Worm (Caenorhabditis elegans) whole organism, young adult: ENCODE results near the gene F46C5.2.

ENCODE experiments used
- C17E4.6 ChIP-seq: fragments of 200-800 bp; sonication (Bioruptor generic); IDR thresholded peaks from 2 replicates; pipeline ENCODE4 v1.3.6; 2022; ENCODE audit warnings: missing genetic modification reagents, missing genetic modification characterization, missing compliant biosample characterization
- F33H1.4 ChIP-seq: fragments of 200-800 bp; sonication (Bioruptor generic); IDR thresholded peaks from 2 replicates; pipeline ENCODE4 v1.3.6; 2022; ENCODE audit warnings: missing genetic modification reagents, missing genetic modification characterization, missing compliant biosample characterization
- F37B4.10 ChIP-seq: fragments of 200-800 bp; sonication (Bioruptor generic); IDR thresholded peaks from 2 replicates; pipeline ENCODE4 v1.3.6; 2022; ENCODE audit warnings: missing genetic modification characterization, missing compliant biosample characterization
- F49E8.2 ChIP-seq: sonication (generic microtip); optimal IDR thresholded peaks from 3 replicates; lab custom pipeline; 2017; ENCODE audit warnings: missing genetic modification characterization, mild to moderate bottlenecking, missing compliant biosample characterization, antibody characterized with exemption, moderate library complexity; ENCODE audit not compliant: insufficient read depth
- ZK185.1 ChIP-seq: sonication (generic microtip); optimal IDR thresholded peaks from 2 replicates; lab custom pipeline; 2016; ENCODE audit warnings: mild to moderate bottlenecking, missing genetic modification characterization, missing compliant biosample characterization; ENCODE audit not compliant: poor library complexity, severe bottlenecking
- akir-1 ChIP-seq: fragments of 200-800 bp; sonication (Bioruptor generic); optimal IDR thresholded peaks from 2 replicates; lab custom pipeline; 2018; ENCODE audit warnings: mild to moderate bottlenecking, missing genetic modification characterization, moderate library complexity, missing compliant biosample characterization
- athp-1 ChIP-seq: sonication (generic microtip); optimal IDR thresholded peaks from 2 replicates; lab custom pipeline; 2017; ENCODE audit warnings: mild to moderate bottlenecking, missing genetic modification characterization, missing compliant biosample characterization
- cebp-1 ChIP-seq, 2 experiments: fragments of 200-800 bp in 1 of 2; sonication (Bioruptor generic) in 1 of 2; sonication (generic microtip) in 1 of 2; IDR thresholded peaks in 1 of 2; optimal IDR thresholded peaks in 1 of 2; 2 replicates each; pipeline versions ENCODE4 v1.3.6 to Lab custom; 2017 to 2022; ENCODE audit warnings: missing compliant biosample characterization in 2 of 2, missing genetic modification characterization in 2 of 2, mild to moderate bottlenecking in 1 of 2, missing genetic modification reagents in 1 of 2, moderate library complexity in 1 of 2
- ceh-58 ChIP-seq: fragments of 200-800 bp; sonication (Bioruptor generic); IDR thresholded peaks from 2 replicates; pipeline ENCODE4 v1.3.6; 2022; ENCODE audit warnings: missing genetic modification characterization, missing compliant biosample characterization
- dpff-1 ChIP-seq: sonication (generic microtip); optimal IDR thresholded peaks from 2 replicates; lab custom pipeline; 2017; ENCODE audit warnings: mild to moderate bottlenecking, missing genetic modification characterization, missing compliant biosample characterization
- dpl-1 ChIP-seq: fragments of 150-350 bp; optimal IDR thresholded peaks from 2 replicates; lab custom pipeline; 2014; ENCODE audit warnings: missing biosample characterization, missing genetic modification reagents, missing genetic modification characterization
- ekl-4 ChIP-seq: fragments of 200-800 bp; sonication (Bioruptor generic); IDR thresholded peaks from 2 replicates; pipeline ENCODE4 v1.3.6; 2022; ENCODE audit warnings: missing genetic modification reagents, missing genetic modification characterization, missing compliant biosample characterization
- gei-17 ChIP-seq: fragments of 200-800 bp; sonication (Bioruptor generic); optimal IDR thresholded peaks from 2 replicates; lab custom pipeline; 2018; ENCODE audit warnings: mild to moderate bottlenecking, missing genetic modification characterization, missing compliant biosample characterization
- hrde-1 ChIP-seq: sonication (generic microtip); optimal IDR thresholded peaks from 2 replicates; lab custom pipeline; 2016; ENCODE audit warnings: missing genetic modification characterization, mild to moderate bottlenecking, missing compliant biosample characterization, moderate library complexity, missing genotype, missing genetic modification reagents, borderline replicate concordance
- let-526 ChIP-seq: fragments of 200-800 bp; sonication (Bioruptor generic); IDR thresholded peaks from 2 replicates; pipeline ENCODE4 v1.3.6; 2022; ENCODE audit warnings: missing genetic modification reagents, missing genetic modification characterization, missing compliant biosample characterization
- lir-1 ChIP-seq: fragments of 200-800 bp; sonication (Bioruptor generic); conservative IDR thresholded peaks from 2 replicates; pipeline ENCODE4 v1.3.6; 2022; ENCODE audit warnings: missing genetic modification reagents, missing genetic modification characterization, missing compliant biosample characterization
- lsl-1 ChIP-seq: fragments of 200-800 bp; sonication (Bioruptor generic); optimal IDR thresholded peaks from 2 replicates; lab custom pipeline; 2018; ENCODE audit warnings: mild to moderate bottlenecking, missing genetic modification characterization, moderate library complexity, missing compliant biosample characterization
- madf-10 ChIP-seq: sonication (generic microtip); optimal IDR thresholded peaks from 2 replicates; lab custom pipeline; 2016; ENCODE audit warnings: mild to moderate bottlenecking, missing genetic modification characterization, missing compliant biosample characterization
- madf-3 ChIP-seq: fragments of 200-800 bp; sonication (Bioruptor generic); IDR thresholded peaks from 2 replicates; pipeline ENCODE4 v1.3.6; 2022; ENCODE audit warnings: missing genetic modification reagents, missing genetic modification characterization, missing compliant biosample characterization
- mes-4 ChIP-seq: sonication (generic microtip); optimal IDR thresholded peaks from 2 replicates; lab custom pipeline; 2016; ENCODE audit warnings: missing genotype, missing genetic modification characterization, missing compliant biosample characterization
- nfya-1 ChIP-seq: sonication (generic microtip); optimal IDR thresholded peaks from 2 replicates; lab custom pipeline; 2017; ENCODE audit warnings: antibody characterized with exemption, missing compliant biosample characterization, missing genetic modification characterization, borderline replicate concordance; ENCODE audit not compliant: insufficient read depth
- nfyb-1 ChIP-seq: fragments of 200-800 bp; sonication (Bioruptor generic); IDR thresholded peaks from 2 replicates; pipeline ENCODE4 v1.3.6; 2022; ENCODE audit warnings: missing genetic modification reagents, missing genetic modification characterization, missing compliant biosample characterization
- nhr-80 ChIP-seq: sonication (generic microtip); optimal IDR thresholded peaks from 2 replicates; lab custom pipeline; 2016; ENCODE audit warnings: missing genetic modification characterization, missing compliant biosample characterization
- nhr-90 ChIP-seq: sonication (generic microtip); optimal IDR thresholded peaks from 2 replicates; lab custom pipeline; 2016; ENCODE audit warnings: missing genotype, mild to moderate bottlenecking, missing genetic modification characterization, missing compliant biosample characterization
- rpc-1 ChIP-seq, 2 experiments: fragments of 150-350 bp in 1 of 2; sonication (generic microtip) in 1 of 2; optimal IDR thresholded peaks; 2 replicates each; lab custom pipeline; 2014 to 2018; ENCODE audit warnings: missing biosample characterization in 1 of 2, missing genetic modification characterization in 1 of 2, missing genetic modification reagents in 1 of 2, missing genotype in 1 of 2
- sea-2 ChIP-seq: fragments of 200-800 bp; sonication (Bioruptor generic); IDR thresholded peaks from 2 replicates; pipeline ENCODE4 v1.3.6; 2022; ENCODE audit warnings: missing genetic modification characterization, missing compliant biosample characterization
- snpc-3.4 ChIP-seq: sonication (generic microtip); optimal IDR thresholded peaks from 2 replicates; lab custom pipeline; 2017; ENCODE audit warnings: missing genetic modification characterization, mild to moderate bottlenecking, missing compliant biosample characterization, antibody characterized with exemption, moderate library complexity, missing genotype, missing genetic modification reagents
- somi-1 ChIP-seq: fragments of 200-800 bp; sonication (Bioruptor generic); optimal IDR thresholded peaks from 2 replicates; lab custom pipeline; 2018; ENCODE audit warnings: mild to moderate bottlenecking, missing genetic modification characterization, missing compliant biosample characterization
- tbp1 ChIP-seq: fragments of 200-800 bp; sonication (Bioruptor generic); optimal IDR thresholded peaks from 2 replicates; lab custom pipeline; 2018; ENCODE audit warnings: mild to moderate bottlenecking, missing genetic modification characterization, missing compliant biosample characterization
- unc-62 ChIP-seq: fragments of 150-350 bp; optimal IDR thresholded peaks from 2 replicates; lab custom pipeline; 2014; ENCODE audit warnings: missing biosample characterization, missing genetic modification reagents, missing genetic modification characterization
- zim-3 ChIP-seq: sonication (generic microtip); optimal IDR thresholded peaks from 2 replicates; lab custom pipeline; 2017; ENCODE audit warnings: mild to moderate bottlenecking, missing genetic modification characterization, moderate library complexity, missing compliant biosample characterization
- ztf-28 ChIP-seq: fragments of 200-800 bp; sonication (Bioruptor generic); IDR thresholded peaks from 2 replicates; pipeline ENCODE4 v1.3.6; 2022; ENCODE audit warnings: missing genetic modification reagents, missing genetic modification characterization, missing compliant biosample characterization
- ztf-6 ChIP-seq: fragments of 200-800 bp; sonication (Bioruptor generic); IDR thresholded peaks from 2 replicates; pipeline ENCODE4 v1.3.6; 2022; ENCODE audit warnings: missing genetic modification reagents, missing genetic modification characterization, missing compliant biosample characterization

F46C5.2 gene

ce11 chrII:8851996-8852587 lies 23.0 kb upstream of the F46C5.2 start, which contains the start of gene oac-46 (continued):
- TF ChIP-seq dpff-1, result no peak
- TF ChIP-seq cebp-1 (GFP tag; IDR thresholded peaks at IDR 0.05; lab: Robert Waterston, UW), result no peak
- TF ChIP-seq cebp-1 (tag; optimal IDR thresholded peaks at IDR 0.05; lab: Kevin White, UChicago), result no peak
- no peak for TF ChIP-seq F37B4.10 (GFP tag; lab: Robert Waterston, UW)

- no peak for TF ChIP-seq unc-62 (GFP tag; lab: Kevin White, UChicago)
- TF ChIP-seq akir-1 (GFP tag; lab: Kevin White, UChicago), result no peak
- no peak for TF ChIP-seq mes-4 (tag; lab: Kevin White, UChicago)
- no peak for TF ChIP-seq snpc-3.4 (tag; lab: Kevin White, UChicago)
- TF ChIP-seq hrde-1 (tag; lab: Kevin White, UChicago), result no peak
- TF ChIP-seq lir-1, result no peak
- TF ChIP-seq nfya-1 (tag; lab: Kevin White, UChicago), result no peak
- no peak for TF ChIP-seq ekl-4 (GFP tag; lab: Robert Waterston, UW)
- no peak for TF ChIP-seq ztf-6
- TF ChIP-seq gei-17, result no peak
- TF ChIP-seq rpc-1 (optimal IDR thresholded peaks at IDR 0.05; lab: Kevin White, UChicago), result no peak
- TF ChIP-seq rpc-1 (tag; optimal IDR thresholded peaks at IDR 0.05; lab: Kevin White, UChicago), result no peak
Observed at ce11 chrII:8848984-8849383, 19.9 kb upstream of the F46C5.2 start.

ce11 chrII:8845932-8846331 lies 16.8 kb upstream of the F46C5.2 start:
- TF ChIP-seq nhr-90 (tag; lab: Kevin White, UChicago) (no peak), nfyb-1 (no peak), madf-10 (tag; lab: Kevin White, UChicago) (no peak), let-526 (GFP tag; lab: Robert Waterston, UW) (no peak), dpl-1 (GFP tag; lab: Kevin White, UChicago) (no peak), ztf-28 (no peak), F49E8.2 (tag; lab: Kevin White, UChicago) (no peak), unc-62 (GFP tag; lab: Kevin White, UChicago) (no peak), ceh-58 (GFP tag; lab: Robert Waterston, UW) (no peak), athp-1 (tag; lab: Kevin White, UChicago) (no peak), nhr-80 (tag; lab: Kevin White, UChicago) (no peak), ZK185.1 (tag; lab: Kevin White, UChicago) (no peak), C17E4.6 (GFP tag; lab: Robert Waterston, UW) (no peak)

ce11 chrII:8845298-8845697 lies 16.2 kb upstream of the F46C5.2 start, which contains the start of gene agxt-1:
Gene agxt-1, plus strand, starts transcription at chrII:8845598.
- TF ChIP-seq ztf-6 (no peak), tbp1 (GFP tag; lab: Kevin White, UChicago) (no peak), somi-1 (GFP tag; lab: Kevin White, UChicago) (no peak), zim-3 (tag; lab: Kevin White, UChicago) (no peak), mes-4 (tag; lab: Kevin White, UChicago) (no peak), madf-3 (GFP tag; lab: Robert Waterston, UW) (no peak), lsl-1 (GFP tag; lab: Kevin White, UChicago) (no peak), F33H1.4 (no peak), dpff-1 (no peak), sea-2 (GFP tag; lab: Robert Waterston, UW) (no peak)
